Worm (Caenorhabditis elegans) whole organism, young adult: ENCODE measurements around the gene moa-1.

Experiments
- F57C9.4 ChIP-seq: sonication (generic microtip); optimal IDR thresholded peaks from 2 replicates; lab custom pipeline; 2017; ENCODE audit warnings: mild to moderate bottlenecking, missing genetic modification characterization, missing compliant biosample characterization
- lag-1 ChIP-seq: fragments of 200-800 bp; sonication (Bioruptor generic); IDR thresholded peaks from 2 replicates; pipeline ENCODE4 v1.3.6; 2022; ENCODE audit warnings: missing genetic modification reagents, missing genetic modification characterization, missing compliant biosample characterization
- let-607 ChIP-seq, 2 experiments: fragments of 200-800 bp in 1 of 2; sonication (Bioruptor generic) in 1 of 2; sonication (generic microtip) in 1 of 2; optimal IDR thresholded peaks; 2 replicates each; lab custom pipeline; 2016 to 2018; ENCODE audit warnings: mild to moderate bottlenecking in 2 of 2, missing compliant biosample characterization in 2 of 2, missing genetic modification characterization in 2 of 2, moderate library complexity in 2 of 2, missing genotype in 1 of 2

- TF ChIP-seq lag-1 (GFP tag; lab: Robert Waterston, UW) (no peak), F57C9.4 (no peak), let-607 (tag; optimal IDR thresholded peaks at IDR 0.05; lab: Kevin White, UChicago) (no peak)
Measured at ce11 chrIII:1977424-1977823, 7.7 kb upstream of the moa-1 start.
